Fruit fly (Drosophila melanogaster): Measurements from ENCODE around the gene GckIII.

Gene GckIII

dm6 chr3R:17077968-17078417, 7.3 kb upstream of the GckIII start (continued):
- TF ChIP-seq Hmx (GFP tag; optimal IDR thresholded peaks at IDR 0.05) (no peak), Sin3A (optimal IDR thresholded peaks at IDR 0.05) (no peak), tll (GFP tag; optimal IDR thresholded peaks at IDR 0.05) (no peak), CG32532 (GFP tag; IDR thresholded peaks at IDR 0.05) (no peak; the same call in 1 of the 2 replicates), fu2 (GFP tag; optimal IDR thresholded peaks at IDR 0.05) (no peak), CG8290 (GFP tag; optimal IDR thresholded peaks at IDR 0.05) (no peak), CG8290 (tag; optimal IDR thresholded peaks at IDR 0.05) (peak in 1 of 2 experiments; percentile 37), tna (GFP tag; IDR thresholded peaks at IDR 0.05; ENCODE audit: partially characterized antibody) (peak; percentile 36; the same call in 1 of the 2 replicates), CG16813 (GFP tag; IDR thresholded peaks at IDR 0.05; ENCODE audit: partially characterized antibody) (no peak), al (GFP tag; IDR thresholded peaks at IDR 0.05) (no peak), CG6175 (GFP tag; IDR thresholded peaks at IDR 0.05) (peak; percentile 70; the same call in 1 of the 3 replicates), vfl (GFP tag; optimal IDR thresholded peaks at IDR 0.05) (peak; percentile 6), Atf3 (GFP tag; optimal IDR thresholded peaks at IDR 0.05) (no peak), vnd (GFP tag; IDR thresholded peaks at IDR 0.05; ENCODE audit: partially characterized antibody) (no peak), NK7.1 (GFP tag; optimal IDR thresholded peaks at IDR 0.05) (no peak), Stat92E (GFP tag; optimal IDR thresholded peaks at IDR 0.05) (no peak), mam (GFP tag; optimal IDR thresholded peaks at IDR 0.05) (no peak), CG33557 (GFP tag; optimal IDR thresholded peaks at IDR 0.05) (no peak), Fer3 (tag; optimal IDR thresholded peaks at IDR 0.05) (peak; percentile 8), MESR4 (GFP tag; optimal IDR thresholded peaks at IDR 0.05) (peak; percentile 13), Poxn (GFP tag; IDR thresholded peaks at IDR 0.05) (no peak), tgo (GFP tag; IDR thresholded peaks at IDR 0.05) (no peak)

DNA sequence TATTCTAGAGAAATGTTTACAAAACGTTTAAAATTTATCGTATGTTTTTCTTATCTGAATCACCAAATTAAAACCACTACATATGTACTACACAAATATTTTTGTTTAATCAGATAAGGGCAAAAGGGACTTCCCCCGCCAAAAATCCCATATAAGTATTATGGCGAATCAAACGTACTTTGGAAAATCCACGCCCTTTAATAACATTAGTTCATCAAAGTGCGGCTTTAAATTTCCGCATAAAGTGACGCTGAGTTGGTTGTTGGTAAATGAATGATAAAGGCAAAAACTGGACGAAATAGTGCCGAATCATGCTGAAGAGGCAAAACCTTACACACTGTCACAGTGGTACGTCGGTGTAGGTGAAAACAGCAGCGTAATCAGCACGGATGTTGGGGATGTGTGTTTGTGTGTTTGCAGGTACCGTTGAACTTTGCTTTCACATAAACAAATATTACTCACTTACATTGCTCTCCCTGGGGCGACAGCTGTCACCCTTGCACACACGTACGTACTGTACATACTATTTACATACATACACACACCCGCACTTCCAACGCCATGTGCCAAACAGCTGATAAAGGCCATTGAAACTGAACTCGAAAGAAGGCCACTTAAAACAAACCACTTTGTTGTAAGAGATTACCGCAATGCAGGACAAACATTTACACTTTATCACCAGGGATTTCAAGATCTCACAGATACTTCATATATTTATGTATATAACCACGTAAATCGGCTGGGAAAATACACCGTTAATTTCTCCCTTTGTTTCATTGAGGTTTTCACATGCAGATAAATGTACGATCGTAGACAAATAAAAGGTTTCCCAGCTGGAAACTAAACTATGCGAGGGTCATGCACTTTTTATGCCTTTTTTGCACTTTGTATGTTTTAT, 6.1 kb upstream of the GckIII start:
- TF ChIP-seq gro (GFP tag; optimal IDR thresholded peaks at IDR 0.05) (no peak), jigr1 (GFP tag; IDR thresholded peaks at IDR 0.05) (no peak), CG6175 (GFP tag; IDR thresholded peaks at IDR 0.05) (no peak), prd (optimal IDR thresholded peaks at IDR 0.05) (no peak), prd (GFP tag; IDR thresholded peaks at IDR 0.05) (no peak), MESR4 (GFP tag; optimal IDR thresholded peaks at IDR 0.05) (peak; percentile 7), vvl (GFP tag; IDR thresholded peaks at IDR 0.05) (peak; percentile 21; the same call in 1 of the 2 replicates), CG2875 (GFP tag; optimal IDR thresholded peaks at IDR 0.05) (peak; percentile 5), Drgx (GFP tag; IDR thresholded peaks at IDR 0.05) (peak; percentile 21; the same call in 1 of the 2 replicates), HLHmδ (GFP tag; optimal IDR thresholded peaks at IDR 0.05) (peak; percentile 98), gt (GFP tag; IDR thresholded peaks at IDR 0.05) (no peak), CG18619 (GFP tag; optimal IDR thresholded peaks at IDR 0.05) (no peak), gcm (GFP tag; optimal IDR thresholded peaks at IDR 0.05) (peak; percentile 82), chm (GFP tag; IDR thresholded peaks at IDR 0.05) (peak; percentile 51; the same call in 1 of the 2 replicates), CG6254 (GFP tag; optimal IDR thresholded peaks at IDR 0.05) (peak; percentile 29), CG10979 (tag; optimal IDR thresholded peaks at IDR 0.05) (no peak), CG7928 (GFP tag; optimal IDR thresholded peaks at IDR 0.05) (no peak), Asciz (GFP tag; optimal IDR thresholded peaks at IDR 0.05) (no peak), CG10462 (GFP tag; optimal IDR thresholded peaks at IDR 0.05) (no peak), yki (optimal IDR thresholded peaks at IDR 0.05) (no peak), bowl (GFP tag; IDR thresholded peaks at IDR 0.05) (no peak), CG11398 (GFP tag; optimal IDR thresholded peaks at IDR 0.05) (no peak), bab2 (GFP tag; optimal IDR thresholded peaks at IDR 0.05) (no peak), CG11695 (GFP tag; IDR thresholded peaks at IDR 0.05) (no peak), crp (GFP tag; optimal IDR thresholded peaks at IDR 0.05) (peak in 1 of 2 experiments; percentile 71), zf30C (GFP tag; optimal IDR thresholded peaks at IDR 0.05) (no peak), nom (GFP tag; optimal IDR thresholded peaks at IDR 0.05) (peak; percentile 61), salm (tag; optimal IDR thresholded peaks at IDR 0.05) (no peak), CG1233 (GFP tag; optimal IDR thresholded peaks at IDR 0.05) (peak; percentile 20), Hr39 (optimal IDR thresholded peaks at IDR 0.05) (no peak)
